Fruit fly (Drosophila melanogaster) Kc167 (cell line): Measurements from ENCODE around the gene CG42263.

Experiments
- Myc ChIP-seq: fragments of >200 bp; optimal IDR thresholded peaks from 2 replicates; lab custom pipeline; 2017; ENCODE audit warnings: missing external identifiers
- Sin3A ChIP-seq: fragments of >200 bp; optimal IDR thresholded peaks from 2 replicates; lab custom pipeline; 2018; ENCODE audit warnings: missing external identifiers
- h ChIP-seq: fragments of >200 bp; optimal IDR thresholded peaks from 3 replicates; lab custom pipeline; 2018; ENCODE audit warnings: missing external identifiers
- insv ChIP-seq: fragments of >200 bp; optimal IDR thresholded peaks from 3 replicates; lab custom pipeline; 2018; ENCODE audit warnings: missing external identifiers
- psq ChIP-seq: fragments of >200 bp; optimal IDR thresholded peaks from 2 replicates; lab custom pipeline; 2017; ENCODE audit warnings: missing external identifiers
- ttk ChIP-seq: sonication (Bioruptor generic); optimal IDR thresholded peaks from 2 replicates; lab custom pipeline; 2017; ENCODE audit warnings: missing external identifiers

Gene CG42263

DNA sequence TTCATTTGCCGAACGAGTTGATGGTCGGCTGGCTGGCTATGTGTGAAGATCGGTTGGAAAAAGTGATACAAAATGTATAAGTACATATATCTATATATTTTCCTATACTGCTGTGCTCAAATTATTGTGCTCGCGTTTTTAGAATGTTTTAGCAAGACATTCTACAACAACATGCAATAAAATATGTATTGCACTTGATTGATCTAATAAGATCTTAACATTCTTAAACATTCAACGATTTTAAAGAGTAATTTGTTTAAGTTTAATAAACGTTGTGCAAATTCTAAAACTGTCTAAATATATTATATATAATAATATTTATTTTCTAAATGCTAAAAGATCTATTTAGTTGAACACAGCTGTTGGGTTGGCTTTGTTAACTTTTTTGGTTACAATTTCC, 15.2 kb downstream of the CG42263 start:
- no peak for TF ChIP-seq psq (lab: Kevin White, UChicago)
- TF ChIP-seq Myc (lab: Kevin White, UChicago), result no peak
- no peak for TF ChIP-seq Sin3A (lab: Kevin White, UChicago)
- no peak for TF ChIP-seq h
- TF ChIP-seq ttk, result no peak
- no peak for TF ChIP-seq insv (lab: Kevin White, UChicago)

DNA sequence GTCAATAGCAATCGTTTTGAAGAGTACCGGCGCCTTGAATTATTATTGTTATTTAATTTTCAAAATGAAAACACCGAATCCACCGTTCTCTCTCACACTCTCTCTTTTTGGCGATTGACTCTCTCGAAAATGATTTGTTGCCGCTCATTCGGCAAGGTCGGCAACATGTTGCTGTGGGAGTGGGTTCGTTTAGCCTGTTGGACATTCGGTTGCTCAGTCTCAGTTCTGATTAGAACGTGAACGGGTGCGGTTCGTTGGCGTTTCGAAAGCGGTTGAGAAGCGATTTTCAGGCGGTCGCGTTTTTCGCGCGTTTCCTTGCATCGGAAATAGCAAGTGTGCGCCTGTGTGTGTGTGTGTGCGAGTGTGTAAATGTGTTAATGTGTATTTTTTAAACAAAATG, 16.6 kb downstream of the CG42263 start, which contains the start of gene Ac76E:
Gene Ac76E (plus strand): TSS at position 264 of the 400 bp plus-strand sequence.
- TF ChIP-seq h (no peak), psq (lab: Kevin White, UChicago) (no peak), ttk (no peak), insv (lab: Kevin White, UChicago) (no peak), Myc (lab: Kevin White, UChicago) (no peak), Sin3A (lab: Kevin White, UChicago) (no peak)

DNA sequence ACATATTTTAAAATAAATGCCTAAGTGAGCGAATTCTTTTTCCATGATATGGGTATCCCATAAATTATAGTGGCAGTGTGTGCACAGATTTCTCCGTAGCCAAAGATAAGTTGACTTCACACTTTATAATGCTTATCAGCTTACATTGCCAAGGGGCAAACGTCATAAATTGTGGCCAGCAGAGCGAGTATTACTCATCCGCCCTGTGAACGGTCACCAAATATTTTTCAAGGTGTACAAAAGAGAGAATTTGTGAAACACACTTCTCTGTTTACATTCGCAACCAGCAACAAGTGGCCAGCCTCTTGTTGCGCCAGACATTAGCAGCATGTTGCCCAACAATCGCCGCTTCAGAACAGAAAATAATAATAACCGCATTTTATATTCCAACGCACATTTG, 22.7 kb downstream of the CG42263 start:
- TF ChIP-seq h (no peak), ttk (no peak), Sin3A (lab: Kevin White, UChicago) (no peak), insv (lab: Kevin White, UChicago) (no peak), Myc (lab: Kevin White, UChicago) (no peak)

DNA sequence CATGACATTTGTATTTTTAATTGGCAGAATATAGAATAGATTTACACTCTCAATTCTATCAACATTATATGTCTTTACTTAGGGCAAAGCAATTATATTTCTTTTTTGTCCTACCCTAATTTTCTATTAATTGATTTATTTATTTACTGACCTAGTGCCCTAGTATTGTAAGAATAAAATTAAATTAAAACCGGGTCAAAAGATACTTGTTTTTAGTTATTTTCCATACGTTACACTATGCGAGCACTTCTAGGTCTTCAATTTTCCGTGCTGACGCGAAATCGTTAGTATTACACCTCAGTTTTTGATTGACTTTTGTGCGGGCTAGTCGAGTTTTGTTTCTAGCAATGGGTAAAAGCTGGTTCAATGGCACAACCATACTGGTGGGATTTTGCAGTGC, 24.2 kb downstream of the CG42263 start, which contains the start of gene CG46462:
Gene CG46462 (plus strand): TSS at position 301 of the 400 bp plus-strand sequence.
- TF ChIP-seq ttk, result no peak
- no peak for TF ChIP-seq Sin3A (lab: Kevin White, UChicago)
- TF ChIP-seq insv (lab: Kevin White, UChicago), result no peak
- TF ChIP-seq psq (lab: Kevin White, UChicago), result no peak
- no peak for TF ChIP-seq h
- TF ChIP-seq Myc (lab: Kevin White, UChicago), result no peak

DNA sequence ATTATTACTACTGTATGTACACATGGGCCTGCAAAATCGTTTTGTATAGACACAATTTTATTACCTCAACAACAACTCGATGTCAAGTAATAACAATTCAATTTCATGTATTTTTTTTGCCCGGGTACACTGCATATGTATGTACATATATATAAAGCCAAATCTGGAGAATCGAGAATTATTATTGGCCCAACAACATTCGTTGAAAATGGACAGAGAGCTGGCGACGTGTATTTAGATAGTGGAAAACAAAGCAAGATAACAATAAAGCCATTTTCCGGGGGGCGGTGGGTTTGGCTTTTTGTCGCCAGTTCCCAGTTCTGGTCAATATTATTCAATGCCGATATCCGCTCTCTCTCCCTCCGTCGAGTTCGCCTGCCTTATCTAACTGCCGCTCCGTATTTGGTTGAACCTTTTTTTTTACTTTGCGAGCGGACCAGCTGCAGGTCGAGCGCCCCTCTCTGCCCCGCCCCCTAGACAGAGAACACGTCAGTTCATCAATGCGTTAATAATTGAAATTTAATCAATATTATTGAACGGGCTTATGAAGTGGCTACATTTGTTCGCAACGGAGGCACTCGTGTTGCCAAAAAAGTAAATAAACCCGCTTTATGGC, 25.8 kb downstream of the CG42263 start:
- no peak for TF ChIP-seq psq (lab: Kevin White, UChicago)
- TF ChIP-seq insv (lab: Kevin White, UChicago), result no peak
- TF ChIP-seq Myc (lab: Kevin White, UChicago), result no peak
- TF ChIP-seq ttk, result no peak
- TF ChIP-seq Sin3A (lab: Kevin White, UChicago), result no peak

DNA sequence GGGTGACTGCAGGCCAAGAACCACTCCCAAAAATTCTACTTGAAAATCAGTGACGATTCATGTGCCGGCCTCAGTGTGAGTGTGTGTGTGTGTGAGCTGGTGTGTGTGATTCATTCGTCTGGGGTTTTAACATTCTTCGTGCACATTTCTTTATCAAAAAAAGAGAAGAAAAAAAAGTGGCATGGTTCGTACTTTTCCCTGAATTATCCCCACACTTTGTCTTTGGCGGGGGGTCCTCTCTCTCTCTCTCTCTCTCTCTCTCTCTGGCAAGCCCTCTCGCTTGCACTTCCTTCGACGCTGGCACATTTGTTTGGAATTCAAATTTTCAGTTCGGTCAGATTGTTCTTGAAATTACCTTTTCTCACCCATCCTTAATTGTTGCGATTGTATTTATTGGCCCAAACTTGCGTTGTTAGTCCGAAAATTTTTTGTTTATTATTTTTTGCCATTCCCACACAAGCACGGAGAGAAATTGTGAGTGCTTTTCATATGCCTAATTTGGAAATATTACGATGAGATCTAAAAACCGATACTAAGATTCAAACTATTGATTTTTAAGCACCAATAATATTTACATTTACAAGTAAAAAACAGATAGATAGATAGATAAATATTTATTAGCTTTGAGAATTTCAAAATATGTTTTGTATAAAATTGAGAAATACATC, 26.4 kb downstream of the CG42263 start:
- TF ChIP-seq ttk (no peak), psq (lab: Kevin White, UChicago) (no peak), Sin3A (lab: Kevin White, UChicago) (no peak), insv (lab: Kevin White, UChicago) (no peak), Myc (lab: Kevin White, UChicago) (no peak), h (no peak)

DNA sequence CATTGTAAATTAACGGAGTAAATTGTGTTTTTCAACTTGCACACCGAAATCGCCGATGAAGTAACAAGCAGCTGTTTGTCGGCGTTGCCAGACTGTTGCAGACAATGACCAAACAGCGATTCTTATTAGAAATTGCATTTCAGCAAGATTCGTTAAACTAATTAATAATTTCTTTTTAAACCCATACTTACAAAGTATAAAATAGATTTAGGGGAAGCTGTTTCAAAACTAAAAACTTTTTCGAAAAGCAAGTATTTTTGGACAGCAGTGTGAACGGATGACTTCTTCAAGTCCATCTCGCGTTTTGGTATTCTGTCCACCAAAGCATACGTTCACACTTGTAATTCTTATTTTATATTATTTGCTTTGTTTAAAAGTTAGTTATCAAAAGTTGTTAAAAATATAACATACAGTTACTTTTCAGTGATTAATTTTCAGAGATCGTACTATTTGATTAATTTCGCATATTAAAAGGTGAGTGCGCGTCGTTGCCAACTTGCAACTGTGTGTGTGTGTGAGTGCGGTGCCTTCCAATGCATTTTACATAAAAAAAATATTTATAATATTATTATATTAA, 27.1 kb downstream of the CG42263 start, which contains the start of the genes CG8004 and RhoGDI:
Gene CG8004 (minus strand): TSS at position 74 of the 577 bp plus-strand sequence.
Gene RhoGDI (plus strand): TSS at position 309 of the 577 bp plus-strand sequence.
- TF ChIP-seq Sin3A (lab: Kevin White, UChicago), result no peak
- no peak for TF ChIP-seq insv (lab: Kevin White, UChicago)
- no peak for TF ChIP-seq Myc (lab: Kevin White, UChicago)
- TF ChIP-seq h, result no peak
- no peak for TF ChIP-seq ttk
- no peak for TF ChIP-seq psq (lab: Kevin White, UChicago)

DNA sequence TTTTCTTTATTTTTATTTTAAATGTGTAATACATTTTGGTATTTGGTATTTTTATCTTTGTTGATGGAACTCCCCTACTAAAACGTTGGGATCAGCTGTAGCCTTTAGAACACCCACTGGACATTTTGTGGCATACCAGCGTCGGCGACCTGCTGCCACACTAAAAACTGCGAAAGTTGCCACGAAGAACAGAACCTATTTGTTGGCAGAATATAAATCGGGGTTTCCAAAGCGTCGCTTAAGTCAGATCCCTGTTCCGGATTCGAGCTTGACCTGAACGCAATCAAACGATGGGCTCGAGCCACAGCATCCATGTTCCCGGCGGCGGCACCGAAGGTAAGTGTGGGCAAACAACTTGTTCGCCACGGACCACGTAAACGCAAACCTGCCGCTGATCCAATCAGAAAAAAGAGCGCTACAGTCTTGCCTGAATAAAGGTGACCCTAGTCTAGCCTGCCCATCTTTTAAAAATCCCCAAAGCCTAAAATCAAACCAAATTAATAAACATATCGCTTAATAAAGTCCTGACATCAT, 30.8 kb downstream of the CG42263 start, which contains the start of gene Grasp65:
Gene Grasp65 (plus strand): TSS at position 173 of the 534 bp plus-strand sequence.
- TF ChIP-seq Myc (lab: Kevin White, UChicago), result no peak
- no peak for TF ChIP-seq psq (lab: Kevin White, UChicago)
- no peak for TF ChIP-seq h
- no peak for TF ChIP-seq insv (lab: Kevin White, UChicago)

DNA sequence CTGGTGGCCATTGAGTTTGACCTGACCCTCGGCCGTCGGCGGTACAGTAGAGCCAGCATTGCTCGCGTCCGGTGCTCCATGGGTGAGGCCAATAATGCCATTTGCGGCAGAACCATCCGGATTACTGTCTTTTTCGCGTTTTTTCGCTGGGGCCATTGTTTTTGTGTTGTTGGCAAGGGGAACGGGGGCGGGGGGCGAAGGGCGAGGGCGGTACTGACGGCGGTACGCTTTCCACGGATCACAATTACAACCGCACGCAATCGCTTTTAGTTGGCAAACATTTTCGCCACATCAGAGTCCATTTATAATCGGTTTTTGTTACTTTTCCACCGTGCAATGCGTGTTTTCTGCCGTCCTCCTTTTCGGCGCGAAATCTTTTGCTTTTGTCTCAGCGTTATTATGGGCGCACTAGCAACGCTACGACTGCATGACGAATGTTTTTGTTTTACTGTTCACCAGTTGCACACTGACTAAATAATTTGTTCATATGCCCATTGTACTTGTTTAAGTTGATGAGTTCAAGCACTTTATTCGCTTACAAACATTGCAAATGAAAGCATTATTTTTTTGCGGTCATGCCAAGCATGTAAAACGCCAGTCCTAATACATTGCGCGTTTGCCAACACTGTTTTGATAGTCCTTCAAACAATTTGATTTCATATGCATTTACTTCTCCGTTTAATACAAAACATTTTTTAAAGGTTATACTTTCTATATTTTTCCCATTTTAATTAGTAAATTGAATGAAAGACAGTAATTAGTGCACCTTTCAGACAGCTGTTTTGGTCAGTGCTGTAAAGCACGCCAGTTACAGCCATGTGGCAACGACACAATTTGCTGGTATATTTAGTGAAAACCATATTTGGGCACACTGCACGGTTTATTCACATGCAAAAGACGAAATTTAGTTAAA, 32.5 kb downstream of the CG42263 start, which contains the start of gene Pfdn6:
Gene Pfdn6 (plus strand): TSS at position 839 of the 913 bp plus-strand sequence.
- TF ChIP-seq insv (lab: Kevin White, UChicago) (no peak), ttk (no peak), Myc (lab: Kevin White, UChicago) (no peak), Sin3A (lab: Kevin White, UChicago) (no peak), psq (lab: Kevin White, UChicago) (no peak), h (no peak)

DNA sequence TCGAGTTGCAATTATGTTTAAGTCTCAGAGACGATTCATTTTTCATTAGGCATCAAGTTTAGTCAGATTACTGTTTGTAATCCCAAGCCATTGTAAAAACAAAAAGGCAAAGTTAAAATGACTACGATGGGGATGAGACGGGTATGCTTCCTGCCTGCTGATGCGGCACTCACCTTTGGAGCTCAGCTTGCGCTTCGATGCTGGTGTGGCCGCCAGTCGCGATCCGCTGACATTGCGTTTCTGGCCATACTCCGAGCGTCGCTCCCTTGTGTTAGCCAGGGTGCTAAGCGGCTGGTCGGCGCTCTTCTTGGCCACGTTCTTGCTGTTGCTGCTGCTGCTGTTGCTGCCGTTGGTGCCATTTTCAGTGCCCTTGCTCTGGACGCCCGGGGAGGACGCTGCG, 35.6 kb downstream of the CG42263 start:
- no peak for TF ChIP-seq Sin3A (lab: Kevin White, UChicago)
- TF ChIP-seq h, result no peak
- TF ChIP-seq psq (lab: Kevin White, UChicago), result no peak
- no peak for TF ChIP-seq ttk
- no peak for TF ChIP-seq Myc (lab: Kevin White, UChicago)
- no peak for TF ChIP-seq insv (lab: Kevin White, UChicago)

DNA sequence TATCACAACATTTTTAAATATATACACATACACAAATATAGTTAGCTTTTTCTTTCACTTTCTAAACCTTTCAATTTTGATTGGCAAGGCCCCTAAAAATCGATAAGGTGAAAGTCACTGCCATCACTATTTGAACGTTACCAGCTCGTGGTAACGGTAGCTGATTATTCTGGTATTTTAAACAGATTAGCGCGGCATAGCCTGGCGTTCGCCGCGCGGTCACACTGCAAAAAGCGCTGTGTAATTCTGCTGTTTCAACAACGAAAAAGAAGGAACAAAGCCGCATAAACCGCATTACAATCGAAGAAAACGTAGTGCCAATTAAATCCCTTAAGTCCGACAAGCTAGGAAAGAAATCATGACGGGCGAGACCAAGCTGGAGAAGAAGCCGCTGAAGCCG, 40.8 kb downstream of the CG42263 start, which contains the start of gene Rpn1:
Gene Rpn1 (plus strand): TSS at position 219 of the 400 bp plus-strand sequence.
- TF ChIP-seq h, result no peak
- TF ChIP-seq insv (lab: Kevin White, UChicago), result no peak
- no peak for TF ChIP-seq Sin3A (lab: Kevin White, UChicago)
